Worm (Caenorhabditis elegans): ENCODE results near the gene oct-2.

The oct-2 gene

DNA sequence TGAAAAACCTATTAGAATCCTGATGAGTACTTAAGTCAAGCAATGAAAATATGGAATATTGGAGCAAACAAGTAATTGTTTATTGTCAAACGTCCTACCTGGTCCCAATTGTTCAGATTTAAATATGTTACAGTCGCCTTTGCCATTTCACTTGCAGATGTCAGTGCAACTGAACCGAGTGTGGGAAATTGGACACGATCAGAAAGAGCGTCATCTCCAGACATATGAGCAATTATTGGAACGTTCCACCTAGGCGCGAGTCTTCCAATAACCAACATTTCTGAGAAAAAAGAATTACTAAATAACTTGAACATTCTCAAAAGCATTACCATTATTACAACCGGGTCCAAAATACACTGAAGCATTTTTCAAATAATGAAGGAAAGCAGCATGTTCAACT lies 9.2 kb upstream of the oct-2 start:
- no peak for TF ChIP-seq unc-120 (tag; optimal IDR thresholded peaks at IDR 0.05; ENCODE audit: poor library complexity, severe bottlenecking)
- no peak for TF ChIP-seq ces-1 (GFP tag; optimal IDR thresholded peaks at IDR 0.05)
- TF ChIP-seq mab-5 (tag; optimal IDR thresholded peaks at IDR 0.05), result no peak
- no peak for TF ChIP-seq ceh-43 (GFP tag; optimal IDR thresholded peaks at IDR 0.05)
- no peak for TF ChIP-seq ceh-83 (GFP tag; optimal IDR thresholded peaks at IDR 0.05)
- TF ChIP-seq sptf-1 (tag; optimal IDR thresholded peaks at IDR 0.05), result no peak

DNA sequence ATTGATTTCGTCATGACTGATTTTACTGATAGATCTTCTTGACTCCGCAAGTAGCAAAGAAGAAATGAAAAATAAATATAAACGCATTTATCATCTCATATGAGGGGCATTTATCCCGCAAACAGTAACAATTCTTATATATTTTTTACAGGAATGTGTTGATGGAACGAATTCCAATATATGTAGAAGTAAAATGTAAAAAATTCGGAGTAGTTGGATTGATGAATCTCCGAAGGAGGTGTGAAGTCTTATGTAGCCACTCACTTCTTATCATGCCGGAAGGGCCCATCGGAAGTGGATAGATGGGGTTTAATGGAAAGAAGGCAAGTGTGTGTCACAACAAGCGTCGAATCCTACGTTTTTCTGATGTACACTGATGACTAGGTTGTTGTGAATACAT lies 8.5 kb upstream of the oct-2 start, which contains the start of gene gcy-9:
gcy-9 (minus strand) TSS at position 101 of the 400 bp plus-strand sequence.
- TF ChIP-seq bed-3 (GFP tag; optimal IDR thresholded peaks at IDR 0.05) (no peak), nhr-28 (tag; optimal IDR thresholded peaks at IDR 0.05) (no peak), ces-1 (GFP tag; optimal IDR thresholded peaks at IDR 0.05) (no peak), cnd-1 (tag; optimal IDR thresholded peaks at IDR 0.05) (no peak), tbx-8 (GFP tag; optimal IDR thresholded peaks at IDR 0.05) (no peak), unc-39 (tag; optimal IDR thresholded peaks at IDR 0.05) (no peak), lsy-2 (tag; optimal IDR thresholded peaks at IDR 0.05) (no peak), mls-2 (tag; optimal IDR thresholded peaks at IDR 0.05) (no peak), sptf-1 (tag; optimal IDR thresholded peaks at IDR 0.05) (no peak), blmp-1 (tag; optimal IDR thresholded peaks at IDR 0.05) (no peak), sem-2 (GFP tag; optimal IDR thresholded peaks at IDR 0.05) (no peak), drap-1 (GFP tag; optimal IDR thresholded peaks at IDR 0.05) (no peak)

DNA sequence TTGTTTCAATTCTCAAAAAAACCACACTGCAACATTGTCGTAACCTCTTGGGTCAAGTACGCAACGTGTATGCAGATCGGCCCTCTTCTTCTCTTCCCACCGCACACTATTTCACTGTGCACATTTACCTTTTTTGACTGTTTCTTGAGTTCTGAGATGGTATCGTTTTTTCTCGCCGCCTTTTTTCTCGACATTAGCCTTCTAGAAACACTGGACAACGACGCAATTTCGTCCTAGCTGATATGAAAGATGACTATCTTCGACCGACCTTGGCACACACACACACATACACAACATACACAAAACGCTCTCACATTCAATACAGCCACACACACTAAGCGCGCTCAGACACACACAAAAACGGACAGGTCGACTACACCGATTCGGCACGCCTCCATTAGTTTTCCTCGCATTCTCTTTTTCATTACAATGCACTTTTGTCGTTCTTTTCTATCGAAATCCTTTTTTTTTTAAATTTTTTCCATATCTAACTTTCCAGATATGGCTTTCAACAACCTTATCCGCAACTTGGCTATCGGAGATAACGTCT lies 6.8 kb upstream of the oct-2 start, which contains the start of gene aco-1:
aco-1 (plus strand) TSS at position 500 of the 550 bp plus-strand sequence.
- TF ChIP-seq ztf-11 (tag; optimal IDR thresholded peaks at IDR 0.05) (no peak), unc-62 (GFP tag; optimal IDR thresholded peaks at IDR 0.05) (no peak), flh-1 (GFP tag; optimal IDR thresholded peaks at IDR 0.05) (no peak), tbx-8 (GFP tag; optimal IDR thresholded peaks at IDR 0.05) (no peak), ceh-43 (GFP tag; optimal IDR thresholded peaks at IDR 0.05) (no peak), nhr-76 (tag; optimal IDR thresholded peaks at IDR 0.05) (no peak), mep-1 (tag; optimal IDR thresholded peaks at IDR 0.05) (peak; percentile 21), lin-32 (GFP tag; optimal IDR thresholded peaks at IDR 0.05) (no peak), nhr-237 (tag; optimal IDR thresholded peaks at IDR 0.05) (no peak), snpc-4 (tag; optimal IDR thresholded peaks at IDR 0.05) (no peak), zip-8 (tag; optimal IDR thresholded peaks at IDR 0.05) (no peak), lin-13 (tag; optimal IDR thresholded peaks at IDR 0.05) (peak; percentile 24), M03D4.4 (tag; optimal IDR thresholded peaks at IDR 0.05) (peak; percentile 27), unc-39 (tag; optimal IDR thresholded peaks at IDR 0.05) (no peak), sem-2 (GFP tag; optimal IDR thresholded peaks at IDR 0.05) (no peak), pha-4 (tag; optimal IDR thresholded peaks at IDR 0.05) (no peak), sptf-1 (tag; optimal IDR thresholded peaks at IDR 0.05) (peak; percentile 27), elt-1 (tag; optimal IDR thresholded peaks at IDR 0.05; ENCODE audit: borderline replicate concordance, insufficient read depth) (peak; percentile 71), ceh-83 (GFP tag; optimal IDR thresholded peaks at IDR 0.05) (no peak), elt-3 (tag; optimal IDR thresholded peaks at IDR 0.05) (no peak), nhr-12 (tag; optimal IDR thresholded peaks at IDR 0.05) (peak; percentile 15), mls-2 (tag; optimal IDR thresholded peaks at IDR 0.05) (peak; percentile 15), unc-120 (tag; optimal IDR thresholded peaks at IDR 0.05; ENCODE audit: poor library complexity, severe bottlenecking) (no peak), ham-2 (GFP tag; optimal IDR thresholded peaks at IDR 0.05) (peak; percentile 23), nhr-28 (tag; optimal IDR thresholded peaks at IDR 0.05) (no peak), nhr-2 (tag; optimal IDR thresholded peaks at IDR 0.05) (peak; percentile 52)

DNA sequence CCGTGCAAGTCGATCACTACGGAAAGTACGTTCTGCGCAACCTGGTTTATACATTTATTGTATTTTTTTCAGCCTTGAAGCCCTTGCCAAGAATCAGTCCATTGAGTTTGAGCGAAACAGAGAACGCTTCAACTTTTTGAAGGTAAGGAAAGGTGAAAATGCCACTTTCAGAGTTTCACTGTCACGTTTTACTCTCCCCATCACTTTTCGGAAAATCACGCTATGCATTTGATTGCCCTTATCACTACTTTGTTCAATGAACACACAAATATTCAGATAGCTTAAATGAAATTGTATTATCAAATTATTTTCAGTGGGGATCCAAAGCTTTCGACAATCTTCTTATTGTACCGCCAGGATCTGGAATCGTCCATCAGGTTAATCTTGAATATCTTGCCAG lies 5.8 kb upstream of the oct-2 start:
- TF ChIP-seq flh-1 (GFP tag; optimal IDR thresholded peaks at IDR 0.05), result no peak
- no peak for TF ChIP-seq mep-1 (tag; optimal IDR thresholded peaks at IDR 0.05)
- TF ChIP-seq zip-8 (tag; optimal IDR thresholded peaks at IDR 0.05), result no peak
- no peak for TF ChIP-seq sem-2 (GFP tag; optimal IDR thresholded peaks at IDR 0.05)
- no peak for TF ChIP-seq ham-2 (GFP tag; optimal IDR thresholded peaks at IDR 0.05)
- no peak for TF ChIP-seq mls-2 (tag; optimal IDR thresholded peaks at IDR 0.05)
- TF ChIP-seq nhr-237 (tag; optimal IDR thresholded peaks at IDR 0.05), result no peak
- TF ChIP-seq nhr-76 (tag; optimal IDR thresholded peaks at IDR 0.05), result no peak
- no peak for TF ChIP-seq ztf-11 (tag; optimal IDR thresholded peaks at IDR 0.05)
